Worm (Caenorhabditis elegans): ENCODE results near the gene abu-10.
A peak's percentile ranks its signal among the peaks of the same experiment; 100 is the strongest.

Gene abu-10

ce11 chrX:3827311-3827710 lies 29.3 kb downstream of the abu-10 start:
- TF ChIP-seq somi-1 (GFP tag; optimal IDR thresholded peaks at IDR 0.05) (no peak), mel-28 (tag; optimal IDR thresholded peaks at IDR 0.05; ENCODE audit: borderline replicate concordance) (no peak), egl-44 (GFP tag; IDR thresholded peaks at IDR 0.05) (no peak), sea-2 (GFP tag; IDR thresholded peaks at IDR 0.05) (no peak), Y95B8A.8 (GFP tag; IDR thresholded peaks at IDR 0.05) (no peak)

ce11 chrX:3828598-3829204 lies 30.7 kb downstream of the abu-10 start:
- TF ChIP-seq hlh-12 (tag; optimal IDR thresholded peaks at IDR 0.05) (no peak), snpc-3.4 (tag; optimal IDR thresholded peaks at IDR 0.05) (no peak), F52B5.7 (tag; optimal IDR thresholded peaks at IDR 0.05) (no peak), F23B12.7 (tag; optimal IDR thresholded peaks at IDR 0.05; ENCODE audit: insufficient read depth) (no peak), D2030.7 (GFP tag; IDR thresholded peaks at IDR 0.05) (no peak), hlh-26 (GFP tag; conservative IDR thresholded peaks at IDR 0.05) (no peak)

ce11 chrX:3829605-3830004 lies 31.6 kb downstream of the abu-10 start:
- TF ChIP-seq mel-28 (tag; optimal IDR thresholded peaks at IDR 0.05; ENCODE audit: borderline replicate concordance) (no peak), dpff-1 (tag; optimal IDR thresholded peaks at IDR 0.05) (no peak), ceh-91 (GFP tag; IDR thresholded peaks at IDR 0.05) (no peak), nfya-1 (tag; optimal IDR thresholded peaks at IDR 0.05; ENCODE audit: borderline replicate concordance, insufficient read depth) (no peak), nhr-120 (GFP tag; IDR thresholded peaks at IDR 0.05) (no peak), lin-35 (GFP tag; optimal IDR thresholded peaks at IDR 0.05) (no peak), bed-2 (GFP tag; IDR thresholded peaks at IDR 0.05) (no peak), snpc-1.1 (tag; optimal IDR thresholded peaks at IDR 0.05; ENCODE audit: insufficient read depth) (no peak), hmg-1.2 (GFP tag; IDR thresholded peaks at IDR 0.05) (no peak), chd-7 (tag; optimal IDR thresholded peaks at IDR 0.05) (no peak), die-1 (tag; optimal IDR thresholded peaks at IDR 0.05) (no peak), rec-8 (tag; optimal IDR thresholded peaks at IDR 0.05) (no peak), hsf-1 (GFP tag; IDR thresholded peaks at IDR 0.05) (no peak), ceh-27 (GFP tag; optimal IDR thresholded peaks at IDR 0.05) (no peak), madf-10 (tag; optimal IDR thresholded peaks at IDR 0.05) (no peak), him-1 (tag; optimal IDR thresholded peaks at IDR 0.05) (no peak), repo-1 (tag; optimal IDR thresholded peaks at IDR 0.05) (no peak), hmg-20 (GFP tag; IDR thresholded peaks at IDR 0.05) (no peak), zim-3 (tag; optimal IDR thresholded peaks at IDR 0.05) (no peak), zfh-2 (GFP tag; conservative IDR thresholded peaks at IDR 0.05) (no peak), athp-1 (tag; optimal IDR thresholded peaks at IDR 0.05) (no peak), Y95B8A.8 (GFP tag; IDR thresholded peaks at IDR 0.05) (no peak), sdz-38 (tag; optimal IDR thresholded peaks at IDR 0.05) (no peak), lsl-1 (GFP tag; optimal IDR thresholded peaks at IDR 0.05) (no peak), let-607 (tag; optimal IDR thresholded peaks at IDR 0.05) (peak in 1 of 2 experiments; percentile 55), lin-54 (GFP tag; optimal IDR thresholded peaks at IDR 0.05) (no peak), hlh-26 (GFP tag; conservative IDR thresholded peaks at IDR 0.05) (no peak), unc-130 (GFP tag; optimal IDR thresholded peaks at IDR 0.05) (no peak), fkh-3 (tag; optimal IDR thresholded peaks at IDR 0.05) (no peak), tlf-1 (GFP tag; optimal IDR thresholded peaks at IDR 0.05) (no peak), nhr-80 (tag; optimal IDR thresholded peaks at IDR 0.05) (peak; percentile 90), ztf-22 (GFP tag; optimal IDR thresholded peaks at IDR 0.05) (no peak), hrde-1 (tag; optimal IDR thresholded peaks at IDR 0.05; ENCODE audit: borderline replicate concordance) (no peak), ztf-28 (GFP tag; IDR thresholded peaks at IDR 0.05) (no peak), ama-1 (optimal IDR thresholded peaks at IDR 0.05) (no peak), ama-1 (GFP tag; optimal IDR thresholded peaks at IDR 0.05) (no peak), lin-40 (tag; optimal IDR thresholded peaks at IDR 0.05) (peak; percentile 7)
